Worm (Caenorhabditis elegans): ENCODE data around the gene clc-20.

DNA sequence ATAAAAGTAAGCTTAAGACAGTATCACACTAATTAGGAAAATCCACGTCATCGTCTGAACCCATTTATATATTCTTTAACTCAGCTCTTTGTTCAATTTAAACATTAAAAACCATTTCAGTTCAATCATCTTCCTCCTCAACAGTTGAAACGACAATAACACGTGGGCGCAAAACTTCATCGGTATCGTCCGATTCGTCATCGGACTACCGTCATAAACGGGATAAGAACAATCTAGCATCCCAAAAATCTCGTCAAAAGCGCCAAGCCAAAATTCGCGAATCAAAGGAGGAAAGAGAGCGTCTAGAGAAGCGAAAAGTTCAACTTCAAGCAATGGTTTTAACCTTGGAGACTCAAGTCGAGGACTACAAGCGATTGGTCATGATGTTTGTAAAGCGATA, 37.2 kb upstream of the clc-20 start:
- TF ChIP-seq ztf-23 (GFP tag; IDR thresholded peaks at IDR 0.05) (no peak), cog-1 (tag; optimal IDR thresholded peaks at IDR 0.05) (no peak), tab-1 (GFP tag; IDR thresholded peaks at IDR 0.05) (no peak), ztf-29 (GFP tag; IDR thresholded peaks at IDR 0.05) (no peak), T22C8.4 (GFP tag; IDR thresholded peaks at IDR 0.05) (no peak), flt-1 (GFP tag; IDR thresholded peaks at IDR 0.05) (no peak)
